Fruit fly (Drosophila melanogaster): ENCODE results near the gene gnu.

Gene gnu

dm6 chr3L:14789676-14790075, 13.5 kb downstream of the gnu start, which contains the start of gene Helz (continued):
- TF ChIP-seq CG11456 (GFP tag; IDR thresholded peaks at IDR 0.05) = peak; percentile 30; the same call in 1 of the 3 replicates
- TF ChIP-seq tio (GFP tag; optimal IDR thresholded peaks at IDR 0.05) = no peak
- 0 out of 2 replicates have a peak, but pooled peaks have one; percentile 19 for TF ChIP-seq Xrp1 (GFP tag; IDR thresholded peaks at IDR 0.05)
- no peak for TF ChIP-seq Fer3 (tag; optimal IDR thresholded peaks at IDR 0.05)
- no peak for TF ChIP-seq Lim3 (GFP tag; IDR thresholded peaks at IDR 0.05)
- no peak for TF ChIP-seq B-H1 (GFP tag; IDR thresholded peaks at IDR 0.05)
- TF ChIP-seq Six4 (GFP tag; optimal IDR thresholded peaks at IDR 0.05) = no peak
- no peak for TF ChIP-seq nau (GFP tag; optimal IDR thresholded peaks at IDR 0.05)
- TF ChIP-seq luna (GFP tag; optimal IDR thresholded peaks at IDR 0.05) = no peak
- no peak for TF ChIP-seq zf30C (GFP tag; optimal IDR thresholded peaks at IDR 0.05)
- TF ChIP-seq ap (GFP tag; IDR thresholded peaks at IDR 0.05) = no peak
- peak; percentile 31; the same call in 1 of the 2 replicates for TF ChIP-seq nerfin-2 (GFP tag; IDR thresholded peaks at IDR 0.05; ENCODE audit: partially characterized antibody)
- TF ChIP-seq lbe (GFP tag; optimal IDR thresholded peaks at IDR 0.05) = peak; percentile 3
- TF ChIP-seq Ets97D (GFP tag; optimal IDR thresholded peaks at IDR 0.05) = no peak
- TF ChIP-seq CG14014 (GFP tag; IDR thresholded peaks at IDR 0.05) = peak; percentile 34; the same call in 1 of the 2 replicates
- no peak for TF ChIP-seq BEAF-32 (GFP tag; optimal IDR thresholded peaks at IDR 0.05)
- TF ChIP-seq ttk (GFP tag; IDR thresholded peaks at IDR 0.05) = no peak
- no peak for TF ChIP-seq disco-r (GFP tag; optimal IDR thresholded peaks at IDR 0.05)
- TF ChIP-seq CG8944 (GFP tag; optimal IDR thresholded peaks at IDR 0.05) = no peak
- TF ChIP-seq zen2 (GFP tag; IDR thresholded peaks at IDR 0.05; ENCODE audit: partially characterized antibody) = no peak
- no peak for TF ChIP-seq ATbp (GFP tag; optimal IDR thresholded peaks at IDR 0.05)
- TF ChIP-seq z (GFP tag; IDR thresholded peaks at IDR 0.05) = no peak
- TF ChIP-seq CG17912 (GFP tag; optimal IDR thresholded peaks at IDR 0.05) = no peak
- no peak for TF ChIP-seq bab2 (GFP tag; optimal IDR thresholded peaks at IDR 0.05)
- no peak for TF ChIP-seq ind (GFP tag; optimal IDR thresholded peaks at IDR 0.05)
- TF ChIP-seq exex (tag; optimal IDR thresholded peaks at IDR 0.05) = no peak
- TF ChIP-seq Hand (GFP tag; optimal IDR thresholded peaks at IDR 0.05) = no peak
- TF ChIP-seq Rx (GFP tag; IDR thresholded peaks at IDR 0.05) = no peak
- no peak for TF ChIP-seq CkIIα-i1 (GFP tag; IDR thresholded peaks at IDR 0.05)
- peak; percentile 70 for TF ChIP-seq CG3847 (GFP tag; IDR thresholded peaks at IDR 0.05)
- TF ChIP-seq CG4282 (GFP tag; optimal IDR thresholded peaks at IDR 0.05) = no peak
- no peak for TF ChIP-seq aop (GFP tag; IDR thresholded peaks at IDR 0.05)
- no peak for TF ChIP-seq CG7839 (tag; optimal IDR thresholded peaks at IDR 0.05)
- TF ChIP-seq CG2678 (tag; optimal IDR thresholded peaks at IDR 0.05) = no peak
- TF ChIP-seq Rfx (GFP tag; IDR thresholded peaks at IDR 0.05) = peak; percentile 69
- no peak for TF ChIP-seq Dfd (GFP tag; optimal IDR thresholded peaks at IDR 0.05)
- TF ChIP-seq CG1603 (tag; optimal IDR thresholded peaks at IDR 0.05) = peak; percentile 52
- TF ChIP-seq gcm2 (GFP tag; optimal IDR thresholded peaks at IDR 0.05) = no peak
- no peak for TF ChIP-seq ham (GFP tag; IDR thresholded peaks at IDR 0.05)
- no peak for TF ChIP-seq dimm (GFP tag; IDR thresholded peaks at IDR 0.05)
- no peak for TF ChIP-seq CTCF (GFP tag; optimal IDR thresholded peaks at IDR 0.05)
- TF ChIP-seq sna (GFP tag; IDR thresholded peaks at IDR 0.05; ENCODE audit: partially characterized antibody) = no peak
- TF ChIP-seq CG8478 (optimal IDR thresholded peaks at IDR 0.05) = no peak
- no peak; the same call in 2 of the 3 replicates for TF ChIP-seq vnd (GFP tag; IDR thresholded peaks at IDR 0.05; ENCODE audit: partially characterized antibody)
- TF ChIP-seq unc-4 (GFP tag; IDR thresholded peaks at IDR 0.05; ENCODE audit: partially characterized antibody) = no peak; the same call in 1 of the 2 replicates
- TF ChIP-seq NFAT (GFP tag; IDR thresholded peaks at IDR 0.05) = peak; percentile 32; the same call in 1 of the 2 replicates
- TF ChIP-seq mam (GFP tag; optimal IDR thresholded peaks at IDR 0.05) = peak; percentile 29
- no peak for TF ChIP-seq Dad (GFP tag; optimal IDR thresholded peaks at IDR 0.05)
- no peak for TF ChIP-seq CG6254 (GFP tag; optimal IDR thresholded peaks at IDR 0.05)
- no peak for TF ChIP-seq CG10543 (GFP tag; optimal IDR thresholded peaks at IDR 0.05)
- no peak for TF ChIP-seq Nf-YC (tag; optimal IDR thresholded peaks at IDR 0.05)
- TF ChIP-seq CG11560 (tag; IDR thresholded peaks at IDR 0.05) = no peak
- no peak for TF ChIP-seq CG31224 (GFP tag; IDR thresholded peaks at IDR 0.05)

All from whole organism, embryonic.